Fruit fly (Drosophila melanogaster) whole organism, adult: ENCODE results near the gene CG8188.

Experiments used
- CG11617 ChIP-seq: fragments of 200-800 bp; sonication (Bioruptor generic); optimal IDR thresholded peaks from 2 replicates; lab custom pipeline; 2017; ENCODE audit warnings: mild to moderate bottlenecking, missing biosample characterization, missing genetic modification reagents, missing genetic modification characterization
- CG12768 ChIP-seq: fragments of 200-800 bp; sonication (Bioruptor generic); optimal IDR thresholded peaks from 2 replicates; lab custom pipeline; 2017; ENCODE audit warnings: missing biosample characterization, missing genetic modification characterization, mild to moderate bottlenecking, moderate library complexity, missing genetic modification reagents
- CG14711 ChIP-seq: fragments of 200-800 bp; sonication (Bioruptor generic); optimal IDR thresholded peaks from 2 replicates; lab custom pipeline; 2018; ENCODE audit warnings: missing biosample characterization, mild to moderate bottlenecking, missing genetic modification characterization, moderate library complexity
- CG1620 ChIP-seq: fragments of 200-800 bp; sonication (Bioruptor generic); optimal IDR thresholded peaks from 2 replicates; lab custom pipeline; 2016; ENCODE audit warnings: missing biosample characterization, missing genetic modification characterization
- CG33017 ChIP-seq: fragments of 200-800 bp; sonication (Bioruptor generic); optimal IDR thresholded peaks from 2 replicates; lab custom pipeline; 2018; ENCODE audit warnings: missing biosample characterization, mild to moderate bottlenecking, missing genetic modification characterization, moderate library complexity
- CG5204 ChIP-seq: fragments of 200-800 bp; sonication (Bioruptor generic); optimal IDR thresholded peaks from 2 replicates; lab custom pipeline; 2016; ENCODE audit warnings: missing biosample characterization, missing genetic modification characterization
- CG7045 ChIP-seq: fragments of 200-800 bp; sonication (Bioruptor generic); optimal IDR thresholded peaks from 2 replicates; lab custom pipeline; 2017; ENCODE audit warnings: missing biosample characterization, mild to moderate bottlenecking, missing genetic modification characterization
- CG7101 ChIP-seq: fragments of 200-800 bp; sonication (Bioruptor generic); optimal IDR thresholded peaks from 2 replicates; lab custom pipeline; 2018; ENCODE audit warnings: missing biosample characterization, mild to moderate bottlenecking, missing genetic modification characterization, moderate library complexity
- Clk ChIP-seq: fragments of 200-800 bp; sonication (Bioruptor generic); optimal IDR thresholded peaks from 2 replicates; lab custom pipeline; 2017; ENCODE audit warnings: missing biosample characterization, missing genetic modification characterization
- Crg-1 ChIP-seq: fragments of 200-800 bp; sonication (Bioruptor generic); optimal IDR thresholded peaks from 2 replicates; lab custom pipeline; 2016; ENCODE audit warnings: missing biosample characterization, missing genetic modification characterization
- Hr96 ChIP-seq: fragments of 200-800 bp; sonication (Bioruptor generic); optimal IDR thresholded peaks from 2 replicates; lab custom pipeline; 2016; ENCODE audit warnings: missing biosample characterization, missing genetic modification characterization
- Mnt ChIP-seq: fragments of 200-800 bp; sonication (Bioruptor generic); optimal IDR thresholded peaks from 2 replicates; lab custom pipeline; 2016; ENCODE audit warnings: missing biosample characterization, mild to moderate bottlenecking, missing genetic modification characterization
- bab1 ChIP-seq: fragments of 200-800 bp; sonication (Bioruptor generic); optimal IDR thresholded peaks from 3 replicates; lab custom pipeline; 2019; ENCODE audit warnings: missing biosample characterization, mild to moderate bottlenecking, missing genetic modification characterization, moderate library complexity
- cic ChIP-seq: fragments of 200-800 bp; sonication (Bioruptor generic); optimal IDR thresholded peaks from 2 replicates; lab custom pipeline; 2017; ENCODE audit warnings: missing biosample characterization, mild to moderate bottlenecking, missing genetic modification characterization, moderate library complexity
- cnc ChIP-seq, 2 experiments: fragments of >200 bp; optimal IDR thresholded peaks; 2 replicates each; lab custom pipeline; 2017
- kay ChIP-seq: fragments of 200-800 bp; sonication (Bioruptor generic); peaks from one replicate; lab custom pipeline; 2016; ENCODE audit warnings: missing biosample characterization, missing genetic modification characterization, borderline replicate concordance
- ovo ChIP-seq: fragments of 200-800 bp; sonication (Bioruptor generic); optimal IDR thresholded peaks from 2 replicates; lab custom pipeline; 2016; ENCODE audit warnings: missing biosample characterization, missing genetic modification characterization
- pad ChIP-seq: fragments of 200-800 bp; sonication (Bioruptor generic); optimal IDR thresholded peaks from 3 replicates; lab custom pipeline; 2017; ENCODE audit warnings: missing biosample characterization, missing genetic modification characterization, mild to moderate bottlenecking, moderate library complexity, missing genetic modification reagents
- tj ChIP-seq: fragments of 200-800 bp; sonication (Bioruptor generic); optimal IDR thresholded peaks from 3 replicates; lab custom pipeline; 2017; ENCODE audit warnings: missing biosample characterization, mild to moderate bottlenecking, missing genetic modification characterization, moderate library complexity
- toe ChIP-seq: fragments of 200-800 bp; sonication (Bioruptor generic); optimal IDR thresholded peaks from 2 replicates; lab custom pipeline; 2016; ENCODE audit warnings: missing biosample characterization, missing genetic modification characterization

Gene CG8188

dm6 chrX:17698436-17698835 is 4.4 kb downstream of the CG8188 start, which contains the start of gene chas:
TSS of gene chas (minus strand) at chrX:17698730.
- no peak for TF ChIP-seq CG7045
- peak; percentile 53 for TF ChIP-seq cic (GFP tag; lab: Kevin White, UChicago)

- TF ChIP-seq cic (GFP tag; lab: Kevin White, UChicago) (no peak), cnc (optimal IDR thresholded peaks at IDR 0.05; lab: Kevin White, UChicago) (no peak), kay (GFP tag; lab: Kevin White, UChicago) (no peak), ovo (no peak), toe (no peak), CG11617 (no peak), Hr96 (GFP tag; lab: Kevin White, UChicago) (no peak), Mnt (GFP tag; lab: Kevin White, UChicago) (no peak), CG1620 (GFP tag; lab: Kevin White, UChicago) (no peak)
Observed at dm6 chrX:17697703-17698145, 5.1 kb downstream of the CG8188 start.

- TF ChIP-seq toe (no peak), pad (GFP tag; lab: Kevin White, UChicago) (no peak), cic (GFP tag; lab: Kevin White, UChicago) (no peak), Clk (GFP tag; lab: Kevin White, UChicago) (no peak), CG7101 (no peak), Mnt (GFP tag; lab: Kevin White, UChicago) (no peak), Crg-1 (GFP tag; lab: Kevin White, UChicago) (no peak), tj (GFP tag; lab: Kevin White, UChicago) (no peak), kay (GFP tag; lab: Kevin White, UChicago) (no peak), Hr96 (GFP tag; lab: Kevin White, UChicago) (no peak), CG14711 (tag; lab: Kevin White, UChicago) (no peak)
Observed at dm6 chrX:17697266-17697665, 5.6 kb downstream of the CG8188 start.

dm6 chrX:17696637-17697036 is 6.2 kb downstream of the CG8188 start:
- TF ChIP-seq cnc (optimal IDR thresholded peaks at IDR 0.05; lab: Kevin White, UChicago) (no peak), CG33017 (tag; lab: Kevin White, UChicago) (peak; percentile 39), kay (GFP tag; lab: Kevin White, UChicago) (peak; percentile 63), CG7101 (peak; percentile 43), CG5204 (GFP tag; lab: Kevin White, UChicago) (no peak)

- no peak for TF ChIP-seq Crg-1 (GFP tag; lab: Kevin White, UChicago)
- TF ChIP-seq Clk (GFP tag; lab: Kevin White, UChicago), result no peak
- TF ChIP-seq CG11617, result no peak
- no peak for TF ChIP-seq cnc (optimal IDR thresholded peaks at IDR 0.05; lab: Kevin White, UChicago)
- TF ChIP-seq ovo, result no peak
- no peak for TF ChIP-seq Mnt (GFP tag; lab: Kevin White, UChicago)
- TF ChIP-seq CG7045, result no peak
- no peak for TF ChIP-seq cic (GFP tag; lab: Kevin White, UChicago)
- TF ChIP-seq bab1 (GFP tag; lab: Kevin White, UChicago), result no peak
- TF ChIP-seq kay (GFP tag; lab: Kevin White, UChicago), result no peak
- TF ChIP-seq CG12768 (GFP tag; lab: Kevin White, UChicago), result no peak
Observed at dm6 chrX:17695641-17696040, 7.2 kb downstream of the CG8188 start.

dm6 chrX:17694873-17695446 is 7.9 kb downstream of the CG8188 start:
- no peak for TF ChIP-seq tj (GFP tag; lab: Kevin White, UChicago)
- TF ChIP-seq Clk (GFP tag; lab: Kevin White, UChicago), result no peak
- TF ChIP-seq CG33017 (tag; lab: Kevin White, UChicago), result no peak
- TF ChIP-seq CG12768 (GFP tag; lab: Kevin White, UChicago), result no peak
- peak; percentile 68 for TF ChIP-seq bab1 (GFP tag; lab: Kevin White, UChicago)
- TF ChIP-seq pad (GFP tag; lab: Kevin White, UChicago), result peak; percentile 30
- TF ChIP-seq CG7101, result peak; percentile 24
- no peak for TF ChIP-seq CG1620 (GFP tag; lab: Kevin White, UChicago)
- no peak for TF ChIP-seq CG7045
- no peak for TF ChIP-seq Hr96 (GFP tag; lab: Kevin White, UChicago)
- TF ChIP-seq toe, result no peak
- TF ChIP-seq CG14711 (tag; lab: Kevin White, UChicago), result peak; percentile 27

dm6 chrX:17693981-17694872 is 8.6 kb downstream of the CG8188 start:
- no peak for TF ChIP-seq Mnt (GFP tag; lab: Kevin White, UChicago)
- TF ChIP-seq CG33017 (tag; lab: Kevin White, UChicago), result no peak
- peak; percentile 33 for TF ChIP-seq kay (GFP tag; lab: Kevin White, UChicago)
- TF ChIP-seq cnc (optimal IDR thresholded peaks at IDR 0.05; lab: Kevin White, UChicago), result no peak
- TF ChIP-seq Crg-1 (GFP tag; lab: Kevin White, UChicago), result no peak
- TF ChIP-seq CG1620 (GFP tag; lab: Kevin White, UChicago), result no peak
- TF ChIP-seq ovo, result peak; percentile 98
- TF ChIP-seq CG11617, result no peak
- TF ChIP-seq pad (GFP tag; lab: Kevin White, UChicago), result no peak
- TF ChIP-seq CG7101, result no peak
- no peak for TF ChIP-seq CG7045
- no peak for TF ChIP-seq CG14711 (tag; lab: Kevin White, UChicago)
- peak; percentile 32 for TF ChIP-seq tj (GFP tag; lab: Kevin White, UChicago)
- no peak for TF ChIP-seq cic (GFP tag; lab: Kevin White, UChicago)
- no peak for TF ChIP-seq Clk (GFP tag; lab: Kevin White, UChicago)
- no peak for TF ChIP-seq bab1 (GFP tag; lab: Kevin White, UChicago)
- TF ChIP-seq Hr96 (GFP tag; lab: Kevin White, UChicago), result peak; percentile 23
- TF ChIP-seq CG5204 (GFP tag; lab: Kevin White, UChicago), result peak; percentile 3
- TF ChIP-seq toe, result no peak
- TF ChIP-seq CG12768 (GFP tag; lab: Kevin White, UChicago), result no peak
